Fruit fly (Drosophila melanogaster) whole organism, embryonic: Measurements from ENCODE around the gene Lztr1.
A peak's percentile ranks its signal among the peaks of the same experiment; 100 is the strongest.

ENCODE experiments used
- B-H2 ChIP-seq: fragments of 200-800 bp; sonication (Bioruptor generic); optimal IDR thresholded peaks from 2 replicates; lab custom pipeline; 2018; ENCODE audit warnings: missing biosample characterization, mild to moderate bottlenecking, missing genetic modification characterization
- C15 ChIP-seq: fragments of 200-800 bp; sonication (Bioruptor generic); IDR thresholded peaks from 3 replicates; pipeline ENCODE4 v1.3.6; 2022; ENCODE audit warnings: missing biosample characterization, missing genetic modification characterization
- CG10462 ChIP-seq: fragments of 200-800 bp; sonication (Bioruptor generic); optimal IDR thresholded peaks from 2 replicates; lab custom pipeline; 2016; ENCODE audit warnings: missing biosample characterization, missing genetic modification characterization
- CG10654 ChIP-seq: fragments of 200-800 bp; sonication (Bioruptor generic); optimal IDR thresholded peaks from 2 replicates; lab custom pipeline; 2016; ENCODE audit warnings: missing biosample characterization, missing genetic modification characterization
- CG11093 ChIP-seq: fragments of 200-800 bp; sonication (Bioruptor generic); IDR thresholded peaks from 3 replicates; pipeline ENCODE4 v1.3.6; 2022; ENCODE audit warnings: missing biosample characterization, missing genetic modification characterization
- CG11696 ChIP-seq: fragments of 200-800 bp; sonication (Bioruptor generic); IDR thresholded peaks from 2 replicates; pipeline ENCODE4 v1.3.6; 2022; ENCODE audit warnings: missing biosample characterization, missing genetic modification characterization
- CG14667 ChIP-seq: fragments of 200-800 bp; sonication (Bioruptor generic); IDR thresholded peaks from 2 replicates; pipeline ENCODE4 v1.3.6; 2022; ENCODE audit warnings: missing biosample characterization, missing genetic modification characterization
- CG15514 ChIP-seq: fragments of 200-800 bp; sonication (Bioruptor generic); optimal IDR thresholded peaks from 3 replicates; lab custom pipeline; 2017; ENCODE audit warnings: missing biosample characterization, missing genetic modification characterization, mild to moderate bottlenecking, moderate library complexity, missing genetic modification reagents
- CG1647 ChIP-seq: fragments of 200-800 bp; sonication (Bioruptor generic); optimal IDR thresholded peaks from 3 replicates; lab custom pipeline; 2016; ENCODE audit warnings: missing biosample characterization, missing genetic modification characterization
- CG16779 ChIP-seq: fragments of 200-800 bp; sonication (Bioruptor generic); IDR thresholded peaks from 2 replicates; pipeline ENCODE4 v1.3.6; 2022; ENCODE audit warnings: missing biosample characterization, missing genetic modification characterization
- CG17612 ChIP-seq: fragments of 200-800 bp; sonication (Bioruptor generic); IDR thresholded peaks from 2 replicates; pipeline ENCODE4 v1.3.6; 2022; ENCODE audit warnings: missing biosample characterization, missing genetic modification characterization
- CG1792 ChIP-seq: fragments of 200-800 bp; sonication (Bioruptor generic); optimal IDR thresholded peaks from 2 replicates; lab custom pipeline; 2016; ENCODE audit warnings: missing biosample characterization, missing genetic modification characterization
- CG18011 ChIP-seq: fragments of 200-800 bp; sonication (Bioruptor generic); optimal IDR thresholded peaks from 2 replicates; lab custom pipeline; 2017; ENCODE audit warnings: missing biosample characterization, missing genetic modification characterization, mild to moderate bottlenecking, moderate library complexity, missing genotype
- CG30403 ChIP-seq: fragments of 200-800 bp; sonication (Bioruptor generic); optimal IDR thresholded peaks from 3 replicates; lab custom pipeline; 2016; ENCODE audit warnings: missing biosample characterization, missing genetic modification characterization
- CG32532 ChIP-seq: fragments of 200-800 bp; sonication (Bioruptor generic); IDR thresholded peaks from 2 replicates; pipeline ENCODE4 v1.3.6; 2022; ENCODE audit warnings: missing biosample characterization, missing genetic modification characterization
- CG3847 ChIP-seq: fragments of 200-800 bp; sonication (Bioruptor generic); IDR thresholded peaks from 2 replicates; pipeline ENCODE4 v1.3.6; 2022; ENCODE audit warnings: missing biosample characterization, missing genetic modification characterization
- CG5953 ChIP-seq: fragments of 200-800 bp; sonication (Bioruptor generic); IDR thresholded peaks from 2 replicates; pipeline ENCODE4 v1.3.6; 2022; ENCODE audit warnings: missing biosample characterization, missing genetic modification characterization
- CG8765 ChIP-seq: fragments of 200-800 bp; sonication (Bioruptor generic); IDR thresholded peaks from 2 replicates; pipeline ENCODE4 v1.3.6; 2022; ENCODE audit warnings: missing biosample characterization, missing genetic modification characterization
- CG9876 ChIP-seq: fragments of 200-800 bp; sonication (Bioruptor generic); optimal IDR thresholded peaks from 2 replicates; lab custom pipeline; 2016; ENCODE audit warnings: missing biosample characterization, missing genetic modification characterization
- Dad ChIP-seq: fragments of 200-800 bp; sonication (Bioruptor generic); optimal IDR thresholded peaks from 3 replicates; lab custom pipeline; 2016; ENCODE audit warnings: missing biosample characterization, missing genetic modification characterization
- Dip3 ChIP-seq: fragments of 200-800 bp; sonication (Bioruptor generic); optimal IDR thresholded peaks from 3 replicates; lab custom pipeline; 2016; ENCODE audit warnings: missing biosample characterization, missing genetic modification characterization
- Fer1 ChIP-seq: fragments of 200-800 bp; sonication (Bioruptor generic); optimal IDR thresholded peaks from 2 replicates; lab custom pipeline; 2017; ENCODE audit warnings: missing biosample characterization, mild to moderate bottlenecking, missing genetic modification characterization
- Hr78 ChIP-seq, 2 experiments: fragments of 200-800 bp in 1 of 2; fragments of >200 bp in 1 of 2; sonication (Bioruptor generic) in 1 of 2; optimal IDR thresholded peaks; 2 replicates each; lab custom pipeline; 2017 to 2019; ENCODE audit warnings: missing biosample characterization in 2 of 2, missing genetic modification characterization in 2 of 2, mild to moderate bottlenecking in 1 of 2, moderate library complexity in 1 of 2
- Myb ChIP-seq: fragments of 200-800 bp; sonication (Bioruptor generic); optimal IDR thresholded peaks from 2 replicates; lab custom pipeline; 2016; ENCODE audit warnings: missing biosample characterization, missing genetic modification characterization
- ac ChIP-seq: fragments of 200-800 bp; sonication (Bioruptor generic); optimal IDR thresholded peaks from 3 replicates; lab custom pipeline; 2017; ENCODE audit warnings: missing biosample characterization, mild to moderate bottlenecking, missing genetic modification characterization
- ash1 ChIP-seq: fragments of 200-800 bp; sonication (Bioruptor generic); optimal IDR thresholded peaks from 2 replicates; lab custom pipeline; 2018; ENCODE audit warnings: missing biosample characterization, mild to moderate bottlenecking, missing genetic modification characterization
- bcd ChIP-seq: fragments of 200-800 bp; sonication (Bioruptor generic); optimal IDR thresholded peaks from 2 replicates; lab custom pipeline; 2017; ENCODE audit warnings: missing biosample characterization, mild to moderate bottlenecking, missing genetic modification characterization
- chinmo ChIP-seq: fragments of 200-800 bp; sonication (Bioruptor generic); IDR thresholded peaks from 4 replicates; pipeline ENCODE4 v1.3.6; 2022; ENCODE audit warnings: missing biosample characterization, missing genetic modification characterization; ENCODE audit not compliant: partially characterized antibody
- crp ChIP-seq, 2 experiments: fragments of 200-800 bp; sonication (Bioruptor generic); optimal IDR thresholded peaks; 2 replicates in 1 of 2; 3 replicates in 1 of 2; lab custom pipeline; 2017; ENCODE audit warnings: missing biosample characterization in 2 of 2, missing genetic modification characterization in 2 of 2, mild to moderate bottlenecking in 1 of 2, moderate library complexity in 1 of 2
- esg ChIP-seq: fragments of 200-800 bp; sonication (Bioruptor generic); conservative IDR thresholded peaks from 2 replicates; pipeline ENCODE4 v1.3.6; 2022; ENCODE audit warnings: missing biosample characterization, missing genetic modification characterization
- eve ChIP-seq, 2 experiments: fragments of >200 bp; optimal IDR thresholded peaks; 2 replicates each; lab custom pipeline; 2017; ENCODE audit warnings: missing biosample characterization in 2 of 2, missing genetic modification characterization in 2 of 2
- ewg ChIP-seq: fragments of 200-800 bp; sonication (Bioruptor generic); optimal IDR thresholded peaks from 3 replicates; lab custom pipeline; 2017; ENCODE audit warnings: mild to moderate bottlenecking, missing biosample characterization, missing genetic modification reagents, missing genetic modification characterization
- gcm ChIP-seq: fragments of 200-800 bp; sonication (Bioruptor generic); optimal IDR thresholded peaks from 2 replicates; lab custom pipeline; 2019; ENCODE audit warnings: missing biosample characterization, mild to moderate bottlenecking, missing genetic modification characterization, moderate library complexity
- hkb ChIP-seq, 2 experiments: fragments of 200-800 bp in 1 of 2; fragments of >200 bp in 1 of 2; sonication (Bioruptor generic) in 1 of 2; IDR thresholded peaks in 1 of 2; optimal IDR thresholded peaks in 1 of 2; 2 replicates each; pipeline versions ENCODE4 v1.3.6 to Lab custom; 2017 to 2022; ENCODE audit warnings: missing biosample characterization in 1 of 2, missing genetic modification characterization in 1 of 2
- insv ChIP-seq, 2 experiments: fragments of 200-800 bp; sonication (Bioruptor generic); optimal IDR thresholded peaks; 3 replicates each; lab custom pipeline; 2016 to 2018; ENCODE audit warnings: missing biosample characterization in 2 of 2, missing genetic modification characterization in 2 of 2
- jumu ChIP-seq: fragments of 200-800 bp; sonication (Bioruptor generic); optimal IDR thresholded peaks from 3 replicates; lab custom pipeline; 2016; ENCODE audit warnings: missing biosample characterization, missing genetic modification characterization
- kni ChIP-seq: fragments of 200-800 bp; sonication (Bioruptor generic); optimal IDR thresholded peaks from 3 replicates; lab custom pipeline; 2017; ENCODE audit warnings: mild to moderate bottlenecking, missing biosample characterization, missing genetic modification reagents, missing genetic modification characterization
- mirr ChIP-seq: fragments of 200-800 bp; sonication (Bioruptor generic); optimal IDR thresholded peaks from 3 replicates; lab custom pipeline; 2018; ENCODE audit warnings: missing biosample characterization, mild to moderate bottlenecking, missing genetic modification characterization
- nmo ChIP-seq: fragments of 200-800 bp; sonication (Bioruptor generic); optimal IDR thresholded peaks from 2 replicates; lab custom pipeline; 2018; ENCODE audit warnings: missing biosample characterization, mild to moderate bottlenecking, missing genetic modification characterization, moderate library complexity
- odd ChIP-seq: fragments of 200-800 bp; sonication (Bioruptor generic); optimal IDR thresholded peaks from 2 replicates; lab custom pipeline; 2017; ENCODE audit warnings: missing biosample characterization, mild to moderate bottlenecking, missing genetic modification characterization
- org-1 ChIP-seq: fragments of 200-800 bp; sonication (Bioruptor generic); optimal IDR thresholded peaks from 2 replicates; lab custom pipeline; 2017; ENCODE audit warnings: missing biosample characterization, missing genetic modification characterization
- row ChIP-seq: fragments of 200-800 bp; sonication (Bioruptor generic); IDR thresholded peaks from 3 replicates; pipeline ENCODE4 v1.3.6; 2022; ENCODE audit warnings: missing biosample characterization, missing genetic modification characterization
- sc ChIP-seq, 3 experiments: fragments of >200 bp in 2 of 3; fragments of 200-800 bp in 1 of 3; sonication (Bioruptor generic) in 1 of 3; optimal IDR thresholded peaks; 2 replicates in 2 of 3; 3 replicates in 1 of 3; lab custom pipeline; 2017; ENCODE audit warnings: mild to moderate bottlenecking in 1 of 3, missing biosample characterization in 1 of 3, missing genetic modification characterization in 1 of 3, missing genetic modification reagents in 1 of 3
- sd ChIP-seq: fragments of 200-800 bp; sonication (Bioruptor generic); optimal IDR thresholded peaks from 3 replicates; lab custom pipeline; 2018; ENCODE audit warnings: missing biosample characterization, mild to moderate bottlenecking, missing genetic modification characterization, moderate library complexity
- sim ChIP-seq: fragments of 200-800 bp; sonication (Bioruptor generic); IDR thresholded peaks from 2 replicates; pipeline ENCODE4 v1.3.6; 2022; ENCODE audit warnings: missing biosample characterization, missing genetic modification characterization
- slp2 ChIP-seq: fragments of 200-800 bp; sonication (Bioruptor generic); optimal IDR thresholded peaks from 2 replicates; lab custom pipeline; 2016; ENCODE audit warnings: missing biosample characterization, missing genetic modification characterization
- sr ChIP-seq: fragments of 200-800 bp; sonication (Bioruptor generic); IDR thresholded peaks from 3 replicates; pipeline ENCODE4 v1.3.6; 2022; ENCODE audit warnings: missing biosample characterization, missing genetic modification characterization
- ttk ChIP-seq: fragments of 200-800 bp; sonication (Bioruptor generic); IDR thresholded peaks from 2 replicates; pipeline ENCODE4 v2.1.2; 2022; ENCODE audit warnings: missing biosample characterization, missing genetic modification characterization
- tx ChIP-seq: fragments of 200-800 bp; sonication (Bioruptor generic); optimal IDR thresholded peaks from 2 replicates; lab custom pipeline; 2016; ENCODE audit warnings: missing biosample characterization, missing genetic modification characterization
- vnd ChIP-seq: fragments of 200-800 bp; sonication (Bioruptor generic); IDR thresholded peaks from 3 replicates; pipeline ENCODE4 v1.3.6; 2022; ENCODE audit warnings: missing biosample characterization, missing genetic modification characterization; ENCODE audit not compliant: partially characterized antibody

The Lztr1 gene

dm6 chrX:955873-956272 lies 28.5 kb upstream of the Lztr1 start (continued):
- no peak for TF ChIP-seq CG9876 (GFP tag; lab: Kevin White, UChicago)
- no peak for TF ChIP-seq gcm (GFP tag; lab: Kevin White, UChicago)
- peak; percentile 64 for TF ChIP-seq esg
- peak; percentile 55 for TF ChIP-seq bcd (GFP tag; lab: Kevin White, UChicago)
- TF ChIP-seq Dip3, result peak; percentile 28
- TF ChIP-seq CG5953 (GFP tag; lab: Robert Waterston, UW), result no peak
- no peak for TF ChIP-seq CG17612 (GFP tag; lab: Robert Waterston, UW)
- no peak for TF ChIP-seq CG8765
- peak; percentile 58 for TF ChIP-seq nmo (GFP tag; lab: Kevin White, UChicago)
- no peak for TF ChIP-seq insv (GFP tag; optimal IDR thresholded peaks at IDR 0.05; lab: Kevin White, UChicago)
- no peak for TF ChIP-seq mirr (GFP tag; lab: Kevin White, UChicago)
- peak; percentile 41 for TF ChIP-seq org-1 (GFP tag; lab: Kevin White, UChicago)
- no peak for TF ChIP-seq CG16779 (GFP tag; lab: Robert Waterston, UW)
- peak; percentile 65 for TF ChIP-seq CG32532 (GFP tag; lab: Robert Waterston, UW)
- no peak for TF ChIP-seq crp (GFP tag; optimal IDR thresholded peaks at IDR 0.05; lab: Kevin White, UChicago)
- peak; percentile 66 for TF ChIP-seq row (GFP tag; lab: Robert Waterston, UW)
- no peak for TF ChIP-seq sim (GFP tag; lab: Robert Waterston, UW)
- no peak for TF ChIP-seq ac
- 0 out of 2 replicates have a peak, but pooled peaks have one; percentile 48 for TF ChIP-seq CG14667
- no peak for TF ChIP-seq CG11093 (GFP tag; lab: Robert Waterston, UW)
- no peak for TF ChIP-seq CG18011 (GFP tag; lab: Kevin White, UChicago)
- peak; percentile 6 for TF ChIP-seq odd
- no peak for TF ChIP-seq C15 (GFP tag; lab: Robert Waterston, UW)
- TF ChIP-seq sr (GFP tag; lab: Robert Waterston, UW), result no peak
- peak; percentile 37 for TF ChIP-seq tx (GFP tag; lab: Kevin White, UChicago)
- peak; percentile 41 for TF ChIP-seq CG15514
- TF ChIP-seq chinmo, result no peak
- TF ChIP-seq CG1647 (GFP tag; lab: Kevin White, UChicago), result peak; percentile 13
- TF ChIP-seq CG1792 (GFP tag; lab: Kevin White, UChicago), result peak; percentile 39
- TF ChIP-seq jumu (GFP tag; lab: Kevin White, UChicago), result peak; percentile 60
- peak in 1 of 2 experiments; percentile 71 for TF ChIP-seq eve (GFP tag; optimal IDR thresholded peaks at IDR 0.05; lab: Kevin White, UChicago)
- TF ChIP-seq sd, result peak; percentile 11
- peak; percentile 75 for TF ChIP-seq Fer1
- TF ChIP-seq slp2 (GFP tag; lab: Kevin White, UChicago), result peak; percentile 43
- peak; percentile 45 for TF ChIP-seq CG30403 (GFP tag; lab: Kevin White, UChicago)
- TF ChIP-seq Myb, result peak; percentile 42
- TF ChIP-seq ttk (GFP tag; lab: Robert Waterston, UW), result peak; percentile 56
- peak; percentile 49 for TF ChIP-seq CG10654 (GFP tag; lab: Kevin White, UChicago)
- TF ChIP-seq ash1 (GFP tag; lab: Kevin White, UChicago), result no peak
- no peak for TF ChIP-seq kni
- TF ChIP-seq sc (optimal IDR thresholded peaks at IDR 0.05; lab: Kevin White, UChicago), result no peak
- no peak for TF ChIP-seq sc (GFP tag; optimal IDR thresholded peaks at IDR 0.05; lab: Kevin White, UChicago)
- peak; percentile 48; the same call in 1 of the 2 replicates for TF ChIP-seq CG3847 (GFP tag; lab: Robert Waterston, UW)
- peak; percentile 3 for TF ChIP-seq Dad (GFP tag; lab: Kevin White, UChicago)
- TF ChIP-seq B-H2 (GFP tag; lab: Kevin White, UChicago), result no peak
- TF ChIP-seq Hr78 (GFP tag; optimal IDR thresholded peaks at IDR 0.05; lab: Kevin White, UChicago), result no peak
- TF ChIP-seq CG11696 (GFP tag; lab: Robert Waterston, UW), result no peak
- TF ChIP-seq vnd (GFP tag; lab: Robert Waterston, UW), result no peak
- peak; percentile 37 for TF ChIP-seq ewg (GFP tag; lab: Kevin White, UChicago)
- TF ChIP-seq hkb (optimal IDR thresholded peaks at IDR 0.05; lab: Kevin White, UChicago), result no peak
- peak; percentile 67 for TF ChIP-seq hkb (GFP tag; IDR thresholded peaks at IDR 0.05; lab: Robert Waterston, UW)
- TF ChIP-seq CG10462, result no peak
